Worm (Caenorhabditis elegans) whole organism, L3 larva: ENCODE results near the gene F23H12.10.

ENCODE experiments used
- ama-1 ChIP-seq: fragments of 150-350 bp; optimal IDR thresholded peaks from 2 replicates; lab custom pipeline; 2018
- hmg-11 ChIP-seq: sonication (generic microtip); optimal IDR thresholded peaks from 2 replicates; lab custom pipeline; 2016; ENCODE audit warnings: missing genetic modification characterization, missing compliant biosample characterization
- jun-1 ChIP-seq: fragments of 150-350 bp; optimal IDR thresholded peaks from 2 replicates; lab custom pipeline; 2014; ENCODE audit warnings: missing biosample characterization, missing genetic modification reagents, missing genetic modification characterization
- lsy-12 ChIP-seq: sonication (generic microtip); optimal IDR thresholded peaks from 2 replicates; lab custom pipeline; 2016; ENCODE audit warnings: mild to moderate bottlenecking, missing genetic modification characterization, missing compliant biosample characterization
- nhr-12 ChIP-seq: fragments of 150-350 bp; optimal IDR thresholded peaks from 2 replicates; lab custom pipeline; 2014; ENCODE audit warnings: missing biosample characterization, missing genetic modification characterization
- nhr-23 ChIP-seq: fragments of 150-350 bp; optimal IDR thresholded peaks from 2 replicates; lab custom pipeline; 2014; ENCODE audit warnings: missing biosample characterization, missing genetic modification reagents, missing genetic modification characterization
- nhr-237 ChIP-seq: fragments of 150-350 bp; optimal IDR thresholded peaks from 2 replicates; lab custom pipeline; 2014; ENCODE audit warnings: missing biosample characterization, missing genetic modification characterization
- nhr-28 ChIP-seq: fragments of 150-350 bp; optimal IDR thresholded peaks from 2 replicates; lab custom pipeline; 2014; ENCODE audit warnings: missing biosample characterization, missing genetic modification characterization
- nhr-76 ChIP-seq: fragments of 150-350 bp; sonication (generic microtip); optimal IDR thresholded peaks from 5 replicates; lab custom pipeline; 2014; ENCODE audit warnings: missing biosample characterization, missing genetic modification characterization
- unc-62 ChIP-seq: fragments of 150-350 bp; sonication (generic microtip); optimal IDR thresholded peaks from 4 replicates; lab custom pipeline; 2014; ENCODE audit warnings: missing biosample characterization, missing genetic modification reagents, missing genetic modification characterization

ce11 chrV:12377256-12377655 is 3.2 kb upstream of the F23H12.10 start, which contains the start of gene K01D12.1:
- TF ChIP-seq nhr-76 (tag; lab: Kevin White, UChicago) (no peak), jun-1 (tag; lab: Kevin White, UChicago) (no peak), nhr-23 (tag; lab: Kevin White, UChicago) (no peak), hmg-11 (tag; lab: Kevin White, UChicago) (no peak), nhr-237 (tag; lab: Kevin White, UChicago) (no peak), lsy-12 (tag; lab: Kevin White, UChicago) (no peak), nhr-28 (tag; lab: Kevin White, UChicago) (no peak), nhr-12 (no peak), unc-62 (GFP tag; lab: Kevin White, UChicago) (no peak), ama-1 (no peak)
